Fruit fly (Drosophila melanogaster): Measurements from ENCODE around the gene CG5177.

CG5177 gene

dm6 chr2L:7426326-7427066 lies 21.5 kb downstream of the CG5177 start, which contains the start of gene muc:
muc (plus strand) TSS chr2L:7426866.
- TF ChIP-seq CG9705 (GFP tag; optimal IDR thresholded peaks at IDR 0.05) (peak; percentile 16), CG32264 (GFP tag; optimal IDR thresholded peaks at IDR 0.05) (no peak), Jra (GFP tag; optimal IDR thresholded peaks at IDR 0.05) (peak; percentile 61), dsf (GFP tag; optimal IDR thresholded peaks at IDR 0.05; ENCODE audit: borderline replicate concordance) (no peak), tai (GFP tag; optimal IDR thresholded peaks at IDR 0.05) (no peak), lola (GFP tag; optimal IDR thresholded peaks at IDR 0.05) (no peak), Dif (GFP tag; optimal IDR thresholded peaks at IDR 0.05; ENCODE audit: partially characterized antibody) (no peak), GATAd (GFP tag; optimal IDR thresholded peaks at IDR 0.05) (no peak), Abd-B (GFP tag; optimal IDR thresholded peaks at IDR 0.05) (no peak), ey (GFP tag; optimal IDR thresholded peaks at IDR 0.05) (peak; percentile 34), Rel (GFP tag; optimal IDR thresholded peaks at IDR 0.05) (no peak), Rel (tag; optimal IDR thresholded peaks at IDR 0.05) (no peak), fru (GFP tag; optimal IDR thresholded peaks at IDR 0.05) (peak; percentile 46), Vsx2 (GFP tag; optimal IDR thresholded peaks at IDR 0.05; ENCODE audit: partially characterized antibody) (no peak), Hr83 (GFP tag; optimal IDR thresholded peaks at IDR 0.05; ENCODE audit: poor library complexity, severe bottlenecking) (no peak), Myc (optimal IDR thresholded peaks at IDR 0.05) (no peak), jim (GFP tag; optimal IDR thresholded peaks at IDR 0.05) (no peak), psq (GFP tag; optimal IDR thresholded peaks at IDR 0.05) (no peak), sv (GFP tag; optimal IDR thresholded peaks at IDR 0.05) (peak; percentile 36), OdsH (GFP tag; optimal IDR thresholded peaks at IDR 0.05) (peak; percentile 2), foxo (GFP tag; optimal IDR thresholded peaks at IDR 0.05) (peak in 1 of 2 experiments; percentile 50), h (GFP tag; optimal IDR thresholded peaks at IDR 0.05) (peak; percentile 28), Dfd (GFP tag; optimal IDR thresholded peaks at IDR 0.05) (no peak), dl (GFP tag; optimal IDR thresholded peaks at IDR 0.05; ENCODE audit: insufficient read depth in 1 of 2, partially characterized antibody in 2 of 2) (no peak), CrebA (GFP tag; optimal IDR thresholded peaks at IDR 0.05; ENCODE audit: borderline replicate concordance) (no peak), HLH106 (tag; optimal IDR thresholded peaks at IDR 0.05) (peak; percentile 62), woc (GFP tag; optimal IDR thresholded peaks at IDR 0.05) (peak; percentile 80), pan (optimal IDR thresholded peaks at IDR 0.05) (no peak), brk (GFP tag; optimal IDR thresholded peaks at IDR 0.05) (peak; percentile 54), usp (GFP tag; optimal IDR thresholded peaks at IDR 0.05) (no peak), Hnf4 (GFP tag; optimal IDR thresholded peaks at IDR 0.05) (peak; percentile 44), Sp1 (GFP tag; optimal IDR thresholded peaks at IDR 0.05) (no peak), Mio (GFP tag; optimal IDR thresholded peaks at IDR 0.05) (no peak), dmrt93B (GFP tag; optimal IDR thresholded peaks at IDR 0.05) (peak; percentile 30), Hr78 (GFP tag; optimal IDR thresholded peaks at IDR 0.05) (peak; percentile 49), sage (GFP tag; optimal IDR thresholded peaks at IDR 0.05) (no peak), br (GFP tag; optimal IDR thresholded peaks at IDR 0.05) (no peak), rgr (GFP tag; optimal IDR thresholded peaks at IDR 0.05) (peak; percentile 41), N (GFP tag; optimal IDR thresholded peaks at IDR 0.05) (peak; percentile 93)

- TF ChIP-seq Hr78 (GFP tag; optimal IDR thresholded peaks at IDR 0.05) (no peak), dl (GFP tag; optimal IDR thresholded peaks at IDR 0.05; ENCODE audit: insufficient read depth in 1 of 2, partially characterized antibody in 2 of 2) (no peak), Jra (GFP tag; optimal IDR thresholded peaks at IDR 0.05) (no peak), CG32264 (GFP tag; optimal IDR thresholded peaks at IDR 0.05) (no peak), Myc (optimal IDR thresholded peaks at IDR 0.05) (no peak), foxo (GFP tag; optimal IDR thresholded peaks at IDR 0.05) (no peak), rgr (GFP tag; optimal IDR thresholded peaks at IDR 0.05) (no peak), lola (GFP tag; optimal IDR thresholded peaks at IDR 0.05) (no peak), Rel (GFP tag; optimal IDR thresholded peaks at IDR 0.05) (no peak), Rel (tag; optimal IDR thresholded peaks at IDR 0.05) (no peak)
Measured at dm6 chr2L:7427067-7427785, 22.2 kb downstream of the CG5177 start.
